Worm (Caenorhabditis elegans) whole organism, L4/young adult: Measurements from ENCODE around the gene F02E11.3.

Source experiments
- W03F9.2 ChIP-seq: fragments of 150-350 bp; optimal IDR thresholded peaks from 2 replicates; lab custom pipeline; 2014; ENCODE audit warnings: missing biosample characterization, missing genetic modification characterization
- dao-5 ChIP-seq: sonication (generic microtip); optimal IDR thresholded peaks from 2 replicates; lab custom pipeline; 2016; ENCODE audit warnings: missing genotype, missing genetic modification characterization, moderate library complexity, missing compliant biosample characterization
- him-1 ChIP-seq: sonication (generic microtip); optimal IDR thresholded peaks from 2 replicates; lab custom pipeline; 2016; ENCODE audit warnings: missing genotype, missing genetic modification reagents, missing genetic modification characterization, missing compliant biosample characterization

DNA sequence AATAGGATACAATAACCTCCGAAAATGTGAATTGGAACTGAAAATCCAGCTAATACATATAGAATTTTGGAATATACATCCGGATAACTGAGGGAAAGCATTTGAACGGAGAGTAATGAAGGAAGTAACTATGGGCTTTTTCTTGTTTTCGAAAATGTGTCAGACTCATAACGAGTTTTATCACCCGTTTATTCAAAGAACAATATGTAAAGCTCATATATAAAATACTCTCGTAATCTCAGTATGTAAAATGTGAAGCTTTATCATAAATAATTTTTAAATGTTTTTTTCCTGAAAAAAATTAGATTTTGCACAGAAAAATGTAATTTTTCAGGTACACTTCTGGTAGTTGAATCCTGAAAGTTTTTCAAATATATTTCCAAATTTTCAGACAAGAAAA, 44.4 kb downstream of the F02E11.3 start, which contains the start of gene srh-297:
- TF ChIP-seq him-1 (tag; lab: Kevin White, UChicago) (no peak), W03F9.2 (tag; lab: Kevin White, UChicago) (no peak), dao-5 (tag; lab: Kevin White, UChicago) (no peak)
